Fruit fly (Drosophila melanogaster): ENCODE measurements around the gene CG15715.

CG15715 gene

dm6 chr3L:15826347-15826984, 10.8 kb downstream of the CG15715 start, which contains the start of the genes DCP2 and dbo (continued):
- no peak for TF ChIP-seq CG4617 (GFP tag; optimal IDR thresholded peaks at IDR 0.05; ENCODE audit: borderline replicate concordance)
- TF ChIP-seq CG7271 (tag; optimal IDR thresholded peaks at IDR 0.05), result peak; percentile 6
- no peak for TF ChIP-seq CG34376 (GFP tag; optimal IDR thresholded peaks at IDR 0.05)
- no peak for TF ChIP-seq br (optimal IDR thresholded peaks at IDR 0.05)
- peak; percentile 16 for TF ChIP-seq pho (GFP tag; optimal IDR thresholded peaks at IDR 0.05)
- no peak for TF ChIP-seq NK7.1 (GFP tag; optimal IDR thresholded peaks at IDR 0.05)

- TF ChIP-seq aop (GFP tag; IDR thresholded peaks at IDR 0.05) (no peak), Max (GFP tag; optimal IDR thresholded peaks at IDR 0.05) (no peak), CG10147 (GFP tag; optimal IDR thresholded peaks at IDR 0.05) (no peak), Adf1 (GFP tag; IDR thresholded peaks at IDR 0.05) (peak; percentile 98), exex (tag; optimal IDR thresholded peaks at IDR 0.05) (peak; percentile 58), en (GFP tag; optimal IDR thresholded peaks at IDR 0.05) (no peak), CG18011 (GFP tag; optimal IDR thresholded peaks at IDR 0.05) (peak; percentile 30), twi (tag; optimal IDR thresholded peaks at IDR 0.05) (no peak), CG4404 (GFP tag; IDR thresholded peaks at IDR 0.05) (no peak), Meics (GFP tag; optimal IDR thresholded peaks at IDR 0.05) (no peak), sim (GFP tag; IDR thresholded peaks at IDR 0.05) (peak; percentile 57; the same call in 1 of the 2 replicates), Usf (GFP tag; optimal IDR thresholded peaks at IDR 0.05) (no peak), CG10431 (GFP tag; optimal IDR thresholded peaks at IDR 0.05) (no peak), CG9215 (GFP tag; IDR thresholded peaks at IDR 0.05) (no peak), gcm (GFP tag; optimal IDR thresholded peaks at IDR 0.05) (peak; percentile 38), mirr (GFP tag; optimal IDR thresholded peaks at IDR 0.05) (peak; percentile 41), H15 (GFP tag; IDR thresholded peaks at IDR 0.05) (no peak), Spps (tag; optimal IDR thresholded peaks at IDR 0.05) (peak; percentile 14), CG4424 (GFP tag; optimal IDR thresholded peaks at IDR 0.05) (no peak), CG18764 (GFP tag; optimal IDR thresholded peaks at IDR 0.05) (no peak), Hmr (GFP tag; optimal IDR thresholded peaks at IDR 0.05) (peak; percentile 46), fu2 (GFP tag; optimal IDR thresholded peaks at IDR 0.05) (no peak), CG14441 (GFP tag; IDR thresholded peaks at IDR 0.05) (peak; percentile 19; the same call in 1 of the 2 replicates), CG3407 (GFP tag; optimal IDR thresholded peaks at IDR 0.05) (peak; percentile 19), CG9876 (GFP tag; optimal IDR thresholded peaks at IDR 0.05) (no peak), CG1603 (tag; optimal IDR thresholded peaks at IDR 0.05) (no peak), CG13296 (GFP tag; optimal IDR thresholded peaks at IDR 0.05) (peak; percentile 60), CG1647 (GFP tag; optimal IDR thresholded peaks at IDR 0.05) (peak; percentile 22), CG2712 (tag; optimal IDR thresholded peaks at IDR 0.05) (peak; percentile 20), hb (GFP tag; IDR thresholded peaks at IDR 0.05; ENCODE audit: partially characterized antibody) (no peak), CG7839 (tag; optimal IDR thresholded peaks at IDR 0.05) (peak; percentile 14), CG12659 (GFP tag; optimal IDR thresholded peaks at IDR 0.05) (no peak), tio (GFP tag; optimal IDR thresholded peaks at IDR 0.05) (no peak), CG8765 (GFP tag; IDR thresholded peaks at IDR 0.05) (no peak), emc (GFP tag; optimal IDR thresholded peaks at IDR 0.05) (no peak), CG6683 (GFP tag; optimal IDR thresholded peaks at IDR 0.05) (peak; percentile 9), CG18619 (GFP tag; optimal IDR thresholded peaks at IDR 0.05) (no peak), CG12104 (GFP tag; optimal IDR thresholded peaks at IDR 0.05) (no peak), z (GFP tag; IDR thresholded peaks at IDR 0.05) (peak; percentile 83; the same call in 2 of the 3 replicates), CG11247 (GFP tag; IDR thresholded peaks at IDR 0.05) (no peak), ewg (GFP tag; optimal IDR thresholded peaks at IDR 0.05) (no peak), Nf-YC (tag; optimal IDR thresholded peaks at IDR 0.05) (peak; percentile 36)
These were observed 11.6 kb downstream of the CG15715 start for dm6 chr3L:15825493-15826209.

Measured in whole organism, embryonic.